Worm (Caenorhabditis elegans) whole organism, young adult: Measurements from ENCODE around the gene C14C6.2.

ENCODE experiments used
- B0019.2 ChIP-seq: fragments of 200-800 bp; sonication (Bioruptor generic); conservative IDR thresholded peaks from 2 replicates; pipeline ENCODE4 v1.3.6; 2022; ENCODE audit warnings: missing genetic modification reagents, missing genetic modification characterization, missing compliant biosample characterization
- C06A6.2 ChIP-seq: fragments of 200-800 bp; sonication (Bioruptor generic); conservative IDR thresholded peaks from 2 replicates; pipeline ENCODE4 v1.3.6; 2022; ENCODE audit warnings: missing genetic modification characterization, missing compliant biosample characterization
- F10E7.11 ChIP-seq: sonication (generic microtip); optimal IDR thresholded peaks from 2 replicates; lab custom pipeline; 2017; ENCODE audit warnings: mild to moderate bottlenecking, missing genetic modification characterization, moderate library complexity, missing compliant biosample characterization
- F23B12.7 ChIP-seq: sonication (generic microtip); optimal IDR thresholded peaks from 2 replicates; lab custom pipeline; 2017; ENCODE audit warnings: missing genetic modification characterization, mild to moderate bottlenecking, missing compliant biosample characterization, antibody characterized with exemption, moderate library complexity; ENCODE audit not compliant: insufficient read depth
- K12H6.12 ChIP-seq: fragments of 200-800 bp; sonication (Bioruptor generic); optimal IDR thresholded peaks from 2 replicates; lab custom pipeline; 2018; ENCODE audit warnings: mild to moderate bottlenecking, missing genetic modification characterization, missing compliant biosample characterization
- T26A5.8 ChIP-seq: sonication (generic microtip); optimal IDR thresholded peaks from 2 replicates; lab custom pipeline; 2016; ENCODE audit warnings: missing genetic modification characterization, missing compliant biosample characterization
- Y79H2A.3 ChIP-seq: fragments of 200-800 bp; sonication (Bioruptor generic); conservative IDR thresholded peaks from 2 replicates; pipeline ENCODE4 v1.3.6; 2022; ENCODE audit warnings: missing genetic modification reagents, missing genetic modification characterization, missing compliant biosample characterization
- akir-1 ChIP-seq: fragments of 200-800 bp; sonication (Bioruptor generic); optimal IDR thresholded peaks from 2 replicates; lab custom pipeline; 2018; ENCODE audit warnings: mild to moderate bottlenecking, missing genetic modification characterization, moderate library complexity, missing compliant biosample characterization
- aptf-3 ChIP-seq: fragments of 200-800 bp; sonication (Bioruptor generic); IDR thresholded peaks from 2 replicates; pipeline ENCODE4 v1.3.6; 2022; ENCODE audit warnings: missing genetic modification characterization, missing compliant biosample characterization
- atf-7 ChIP-seq: sonication (generic microtip); optimal IDR thresholded peaks from 2 replicates; lab custom pipeline; 2017; ENCODE audit warnings: mild to moderate bottlenecking, missing genetic modification characterization, missing compliant biosample characterization
- cebp-1 ChIP-seq, 2 experiments: fragments of 200-800 bp in 1 of 2; sonication (Bioruptor generic) in 1 of 2; sonication (generic microtip) in 1 of 2; IDR thresholded peaks in 1 of 2; optimal IDR thresholded peaks in 1 of 2; 2 replicates each; pipeline versions ENCODE4 v1.3.6 to Lab custom; 2017 to 2022; ENCODE audit warnings: missing compliant biosample characterization in 2 of 2, missing genetic modification characterization in 2 of 2, mild to moderate bottlenecking in 1 of 2, missing genetic modification reagents in 1 of 2, moderate library complexity in 1 of 2
- ceh-27 ChIP-seq: fragments of 200-800 bp; sonication (Bioruptor generic); optimal IDR thresholded peaks from 2 replicates; lab custom pipeline; 2018; ENCODE audit warnings: mild to moderate bottlenecking, missing genetic modification characterization, moderate library complexity, missing compliant biosample characterization
- ceh-58 ChIP-seq: fragments of 200-800 bp; sonication (Bioruptor generic); IDR thresholded peaks from 2 replicates; pipeline ENCODE4 v1.3.6; 2022; ENCODE audit warnings: missing genetic modification characterization, missing compliant biosample characterization
- chd-7 ChIP-seq: sonication (generic microtip); optimal IDR thresholded peaks from 2 replicates; lab custom pipeline; 2016; ENCODE audit warnings: mild to moderate bottlenecking, missing genetic modification characterization, moderate library complexity, missing compliant biosample characterization
- dpff-1 ChIP-seq: sonication (generic microtip); optimal IDR thresholded peaks from 2 replicates; lab custom pipeline; 2017; ENCODE audit warnings: mild to moderate bottlenecking, missing genetic modification characterization, missing compliant biosample characterization
- efl-1 ChIP-seq: fragments of 150-350 bp; optimal IDR thresholded peaks from 2 replicates; lab custom pipeline; 2014; ENCODE audit warnings: missing biosample characterization, missing genetic modification reagents, missing genetic modification characterization
- gei-17 ChIP-seq: fragments of 200-800 bp; sonication (Bioruptor generic); optimal IDR thresholded peaks from 2 replicates; lab custom pipeline; 2018; ENCODE audit warnings: mild to moderate bottlenecking, missing genetic modification characterization, missing compliant biosample characterization
- hlh-26 ChIP-seq: fragments of 200-800 bp; sonication (Bioruptor generic); conservative IDR thresholded peaks from 2 replicates; pipeline ENCODE4 v1.3.6; 2022; ENCODE audit warnings: missing genetic modification reagents, missing genetic modification characterization, missing compliant biosample characterization
- lin-26 ChIP-seq: fragments of 200-800 bp; sonication (Bioruptor generic); IDR thresholded peaks from 2 replicates; pipeline ENCODE4 v1.3.6; 2022; ENCODE audit warnings: missing genetic modification reagents, missing genetic modification characterization, missing compliant biosample characterization
- lin-54 ChIP-seq: fragments of 200-800 bp; sonication (Bioruptor generic); optimal IDR thresholded peaks from 2 replicates; lab custom pipeline; 2018; ENCODE audit warnings: mild to moderate bottlenecking, missing genetic modification characterization, missing compliant biosample characterization
- nfya-2 ChIP-seq: fragments of 200-800 bp; sonication (Bioruptor generic); IDR thresholded peaks from 2 replicates; pipeline ENCODE4 v1.3.6; 2022; ENCODE audit warnings: missing genetic modification reagents, missing genetic modification characterization, missing compliant biosample characterization
- nfyb-1 ChIP-seq: fragments of 200-800 bp; sonication (Bioruptor generic); IDR thresholded peaks from 2 replicates; pipeline ENCODE4 v1.3.6; 2022; ENCODE audit warnings: missing genetic modification reagents, missing genetic modification characterization, missing compliant biosample characterization
- nhr-90 ChIP-seq: sonication (generic microtip); optimal IDR thresholded peaks from 2 replicates; lab custom pipeline; 2016; ENCODE audit warnings: missing genotype, mild to moderate bottlenecking, missing genetic modification characterization, missing compliant biosample characterization
- pbrm-1 ChIP-seq: fragments of 200-800 bp; sonication (Bioruptor generic); IDR thresholded peaks from 2 replicates; pipeline ENCODE4 v1.3.6; 2022; ENCODE audit warnings: missing genetic modification reagents, missing genetic modification characterization, missing compliant biosample characterization
- repo-1 ChIP-seq: sonication (generic microtip); optimal IDR thresholded peaks from 2 replicates; lab custom pipeline; 2017; ENCODE audit warnings: mild to moderate bottlenecking, missing genetic modification characterization, missing compliant biosample characterization
- snpc-1.1 ChIP-seq: sonication (generic microtip); optimal IDR thresholded peaks from 2 replicates; lab custom pipeline; 2017; ENCODE audit warnings: missing genetic modification characterization, mild to moderate bottlenecking, missing compliant biosample characterization, antibody characterized with exemption, moderate library complexity, missing genotype, missing genetic modification reagents; ENCODE audit not compliant: insufficient read depth
- snpc-1.3 ChIP-seq: sonication (generic microtip); optimal IDR thresholded peaks from 2 replicates; lab custom pipeline; 2017; ENCODE audit warnings: missing genetic modification characterization, mild to moderate bottlenecking, missing compliant biosample characterization, antibody characterized with exemption, moderate library complexity, missing genotype, missing genetic modification reagents; ENCODE audit not compliant: insufficient read depth
- tbp1 ChIP-seq: fragments of 200-800 bp; sonication (Bioruptor generic); optimal IDR thresholded peaks from 2 replicates; lab custom pipeline; 2018; ENCODE audit warnings: mild to moderate bottlenecking, missing genetic modification characterization, missing compliant biosample characterization
- tbx-9 ChIP-seq: sonication (generic microtip); optimal IDR thresholded peaks from 2 replicates; lab custom pipeline; 2016; ENCODE audit warnings: borderline replicate concordance, missing genetic modification characterization, inconsistent platforms, missing compliant biosample characterization
- tlf-1 ChIP-seq: fragments of 200-800 bp; sonication (Bioruptor generic); optimal IDR thresholded peaks from 2 replicates; lab custom pipeline; 2018; ENCODE audit warnings: mild to moderate bottlenecking, missing genetic modification characterization, missing compliant biosample characterization
- unc-62 ChIP-seq: fragments of 150-350 bp; optimal IDR thresholded peaks from 2 replicates; lab custom pipeline; 2014; ENCODE audit warnings: missing biosample characterization, missing genetic modification reagents, missing genetic modification characterization
- ztf-22 ChIP-seq: fragments of 200-800 bp; sonication (Bioruptor generic); optimal IDR thresholded peaks from 2 replicates; lab custom pipeline; 2018; ENCODE audit warnings: mild to moderate bottlenecking, missing genetic modification characterization, moderate library complexity, missing compliant biosample characterization
- ztf-28 ChIP-seq: fragments of 200-800 bp; sonication (Bioruptor generic); IDR thresholded peaks from 2 replicates; pipeline ENCODE4 v1.3.6; 2022; ENCODE audit warnings: missing genetic modification reagents, missing genetic modification characterization, missing compliant biosample characterization
- ztf-3 ChIP-seq: fragments of 200-800 bp; sonication (Bioruptor generic); optimal IDR thresholded peaks from 2 replicates; lab custom pipeline; 2018; ENCODE audit warnings: mild to moderate bottlenecking, missing genetic modification characterization, missing compliant biosample characterization

C14C6.2 gene

DNA sequence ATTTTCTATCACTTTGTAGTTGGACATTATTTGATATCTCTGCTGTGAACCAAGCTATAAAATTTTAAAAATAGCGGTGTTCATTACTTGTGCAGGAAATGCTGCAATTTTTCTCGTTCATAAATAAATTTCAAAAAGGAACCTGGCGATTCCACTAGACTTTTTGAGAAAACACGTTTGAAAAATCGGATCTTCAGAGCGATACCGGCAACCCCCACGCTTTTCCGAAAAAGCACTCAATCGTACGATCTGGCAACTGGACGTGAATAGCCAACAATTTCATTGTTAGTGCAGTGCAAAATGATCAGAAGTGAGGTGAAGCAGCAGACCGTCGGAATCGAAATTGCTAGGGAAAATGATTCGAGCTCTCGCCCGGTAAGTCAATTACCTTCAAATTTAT, 18.7 kb downstream of the C14C6.2 start, which contains the start of gene nstp-7:
Gene nstp-7, plus strand, starts transcription at position 301 of the 400 bp plus-strand sequence.
- TF ChIP-seq lin-26 (GFP tag; lab: Robert Waterston, UW), result no peak

ce11 chrV:585472-585871, 22.5 kb downstream of the C14C6.2 start, which contains the start of gene K06H6.2:
Gene K06H6.2, plus strand, starts transcription at chrV:585772.
- TF ChIP-seq tbx-9 (tag; lab: Kevin White, UChicago), result no peak
- no peak for TF ChIP-seq ceh-27 (GFP tag; lab: Kevin White, UChicago)
- no peak for TF ChIP-seq hlh-26 (GFP tag; lab: Robert Waterston, UW)
- no peak for TF ChIP-seq snpc-1.1 (tag; lab: Kevin White, UChicago)
- TF ChIP-seq nfya-2 (GFP tag; lab: Robert Waterston, UW), result no peak
- no peak for TF ChIP-seq ztf-28
- TF ChIP-seq unc-62, result no peak
- TF ChIP-seq ztf-22 (GFP tag; lab: Kevin White, UChicago), result no peak
- TF ChIP-seq tlf-1 (GFP tag; lab: Kevin White, UChicago), result no peak
- TF ChIP-seq pbrm-1, result no peak
- no peak for TF ChIP-seq tbp1 (GFP tag; lab: Kevin White, UChicago)
- no peak for TF ChIP-seq atf-7 (tag; lab: Kevin White, UChicago)
- TF ChIP-seq Y79H2A.3, result no peak
- no peak for TF ChIP-seq akir-1
- TF ChIP-seq nfyb-1, result no peak
- no peak for TF ChIP-seq C06A6.2 (GFP tag; lab: Robert Waterston, UW)
- TF ChIP-seq ceh-58 (GFP tag; lab: Robert Waterston, UW), result no peak
- TF ChIP-seq B0019.2 (GFP tag; lab: Robert Waterston, UW), result no peak

- no peak for TF ChIP-seq ceh-27 (GFP tag; lab: Kevin White, UChicago)
- no peak for TF ChIP-seq ztf-3 (GFP tag; lab: Kevin White, UChicago)
- no peak for TF ChIP-seq tbx-9 (tag; lab: Kevin White, UChicago)
- TF ChIP-seq chd-7 (tag; lab: Kevin White, UChicago), result no peak
- TF ChIP-seq lin-54 (GFP tag; lab: Kevin White, UChicago), result no peak
- no peak for TF ChIP-seq repo-1 (tag; lab: Kevin White, UChicago)
- TF ChIP-seq dpff-1, result no peak
- no peak for TF ChIP-seq aptf-3
- TF ChIP-seq unc-62, result no peak
- TF ChIP-seq cebp-1 (GFP tag; IDR thresholded peaks at IDR 0.05; lab: Robert Waterston, UW), result no peak
- no peak for TF ChIP-seq cebp-1 (tag; optimal IDR thresholded peaks at IDR 0.05; lab: Kevin White, UChicago)
- TF ChIP-seq snpc-1.3 (tag; lab: Kevin White, UChicago), result no peak
- no peak for TF ChIP-seq F10E7.11
- no peak for TF ChIP-seq efl-1 (GFP tag; lab: Kevin White, UChicago)
- no peak for TF ChIP-seq gei-17 (GFP tag; lab: Kevin White, UChicago)
- TF ChIP-seq T26A5.8 (tag; lab: Kevin White, UChicago), result no peak
- TF ChIP-seq nhr-90 (tag; lab: Kevin White, UChicago), result no peak
- no peak for TF ChIP-seq F23B12.7
- no peak for TF ChIP-seq pbrm-1
- TF ChIP-seq K12H6.12 (tag; lab: Kevin White, UChicago), result no peak
- TF ChIP-seq, all 124 proteins: peak for 0
These were observed 24.9 kb downstream of the C14C6.2 start, which contains the start of gene K06H6.1 for ce11 chrV:587818-588217. Gene K06H6.1, plus strand, starts transcription at chrV:588118.
